Fruit fly (Drosophila melanogaster): Measurements from ENCODE around the gene ssp2.

- TF ChIP-seq CG18599 (GFP tag; optimal IDR thresholded peaks at IDR 0.05) (no peak), Rx (GFP tag; IDR thresholded peaks at IDR 0.05) (no peak), sd (tag; optimal IDR thresholded peaks at IDR 0.05) (no peak)
Measured at dm6 chr3L:14003297-14004040, 38.5 kb downstream of the ssp2 start.
